Fruit fly (Drosophila melanogaster): ENCODE results near the gene mgl.

The mgl gene

DNA sequence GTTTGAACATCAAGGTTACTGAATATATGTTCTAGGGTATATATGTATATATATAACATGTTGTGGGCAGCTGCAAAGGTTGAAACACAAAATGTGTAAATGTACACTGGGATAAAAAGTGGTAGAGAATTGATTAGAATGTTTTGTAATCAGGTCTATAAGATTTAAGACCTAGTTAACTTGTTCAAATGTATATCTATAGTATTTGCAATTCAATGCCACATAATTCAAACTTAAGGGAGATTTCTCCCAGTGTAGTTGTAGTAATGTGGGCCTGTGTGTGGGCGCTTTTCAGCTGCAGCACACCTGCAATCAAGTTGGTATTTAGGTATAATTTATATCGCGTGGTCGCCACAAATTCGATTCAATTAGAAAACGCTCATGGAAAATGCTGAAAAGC lies 150.7 kb downstream of the mgl start:
- TF ChIP-seq Opbp (GFP tag; IDR thresholded peaks at IDR 0.05; ENCODE audit: partially characterized antibody) (no peak), CG12391 (tag; optimal IDR thresholded peaks at IDR 0.05) (peak; percentile 66), CG8924 (tag; optimal IDR thresholded peaks at IDR 0.05) (peak; percentile 40), Nf-YB (GFP tag; optimal IDR thresholded peaks at IDR 0.05) (no peak), CG13287 (GFP tag; IDR thresholded peaks at IDR 0.05; ENCODE audit: partially characterized antibody) (no peak), nerfin-1 (tag; optimal IDR thresholded peaks at IDR 0.05) (no peak), row (GFP tag; IDR thresholded peaks at IDR 0.05) (peak; percentile 64), CG8388 (GFP tag; optimal IDR thresholded peaks at IDR 0.05) (peak; percentile 52), wor (GFP tag; IDR thresholded peaks at IDR 0.05) (no peak), CG6813 (GFP tag; optimal IDR thresholded peaks at IDR 0.05) (peak; percentile 11), CG10274 (GFP tag; optimal IDR thresholded peaks at IDR 0.05) (no peak), CG17328 (GFP tag; IDR thresholded peaks at IDR 0.05) (peak; percentile 58), CG18476 (GFP tag; optimal IDR thresholded peaks at IDR 0.05) (peak; percentile 21), salm (tag; optimal IDR thresholded peaks at IDR 0.05) (no peak), Ets65A (GFP tag) (peak; percentile 86), eyg (GFP tag; optimal IDR thresholded peaks at IDR 0.05) (peak; percentile 30), CG2889 (GFP tag; IDR thresholded peaks at IDR 0.05) (no peak), ara (GFP tag; IDR thresholded peaks at IDR 0.05) (peak; percentile 38; the same call in 1 of the 2 replicates), klu (GFP tag; IDR thresholded peaks at IDR 0.05) (no peak), CG11398 (GFP tag; optimal IDR thresholded peaks at IDR 0.05) (no peak), CG18599 (GFP tag; optimal IDR thresholded peaks at IDR 0.05) (peak; percentile 45), CG7357 (GFP tag; IDR thresholded peaks at IDR 0.05) (peak; percentile 31; the same call in 1 of the 3 replicates), Dip2 (GFP tag; IDR thresholded peaks at IDR 0.05) (no peak), CG10366 (GFP tag; IDR thresholded peaks at IDR 0.05) (peak; percentile 64), HLH54F (GFP tag; optimal IDR thresholded peaks at IDR 0.05) (peak; percentile 9), cato (GFP tag; optimal IDR thresholded peaks at IDR 0.05; ENCODE audit: borderline replicate concordance) (no peak), Hr51 (GFP tag; optimal IDR thresholded peaks at IDR 0.05) (peak in 1 of 2 experiments; percentile 70), CG9609 (GFP tag; optimal IDR thresholded peaks at IDR 0.05) (peak; percentile 3), jing (GFP tag; optimal IDR thresholded peaks at IDR 0.05) (peak; percentile 52), pho (GFP tag; optimal IDR thresholded peaks at IDR 0.05) (no peak), CG7745 (tag; optimal IDR thresholded peaks at IDR 0.05) (no peak), bigmax (GFP tag; optimal IDR thresholded peaks at IDR 0.05) (no peak), lov (optimal IDR thresholded peaks at IDR 0.05) (no peak), lov (GFP tag; IDR thresholded peaks at IDR 0.05) (no peak), gsb (GFP tag; IDR thresholded peaks at IDR 0.05) (no peak), E2f1 (GFP tag; IDR thresholded peaks at IDR 0.05) (peak; percentile 72), chinmo (GFP tag; IDR thresholded peaks at IDR 0.05; ENCODE audit: partially characterized antibody) (no peak), dmrt99B (tag; optimal IDR thresholded peaks at IDR 0.05) (peak; percentile 76), Oli (tag; optimal IDR thresholded peaks at IDR 0.05) (peak; percentile 65), CG11560 (tag; IDR thresholded peaks at IDR 0.05) (no peak), dan (GFP tag; IDR thresholded peaks at IDR 0.05) (no peak), CG10431 (GFP tag; optimal IDR thresholded peaks at IDR 0.05) (no peak), CG14860 (GFP tag; IDR thresholded peaks at IDR 0.05; ENCODE audit: partially characterized antibody) (no peak), CG18011 (GFP tag; optimal IDR thresholded peaks at IDR 0.05) (no peak), sqz (GFP tag; optimal IDR thresholded peaks at IDR 0.05) (no peak), gcm (GFP tag; optimal IDR thresholded peaks at IDR 0.05) (peak; percentile 43), CG2202 (tag; optimal IDR thresholded peaks at IDR 0.05) (no peak), Gug (GFP tag; IDR thresholded peaks at IDR 0.05) (0 out of 4 replicates have a peak, but pooled peaks have one; percentile 23), CG4282 (GFP tag; optimal IDR thresholded peaks at IDR 0.05) (no peak), chm (GFP tag; IDR thresholded peaks at IDR 0.05) (peak; percentile 50; the same call in 1 of the 2 replicates), mirr (GFP tag; optimal IDR thresholded peaks at IDR 0.05) (no peak)

Measured in whole organism, embryonic.